Worm (Caenorhabditis elegans) whole organism, late embryonic: ENCODE data around the gene srj-10.

Experiments
- F13H6.1 ChIP-seq: sonication (generic microtip); optimal IDR thresholded peaks from 2 replicates; lab custom pipeline; 2016; ENCODE audit warnings: missing genetic modification characterization, missing compliant biosample characterization
- K02D7.2 ChIP-seq: sonication (generic microtip); optimal IDR thresholded peaks from 2 replicates; lab custom pipeline; 2017; ENCODE audit warnings: mild to moderate bottlenecking, missing genetic modification characterization, missing compliant biosample characterization
- ceh-2 ChIP-seq: sonication (generic microtip); optimal IDR thresholded peaks from 2 replicates; lab custom pipeline; 2016; ENCODE audit warnings: missing genotype, missing genetic modification characterization, missing compliant biosample characterization
- ceh-24 ChIP-seq: sonication (generic microtip); optimal IDR thresholded peaks from 2 replicates; lab custom pipeline; 2016; ENCODE audit warnings: mild to moderate bottlenecking, missing genetic modification characterization, missing compliant biosample characterization
- ceh-30 ChIP-seq: fragments of 150-350 bp; optimal IDR thresholded peaks from 2 replicates; lab custom pipeline; 2014; ENCODE audit warnings: missing biosample characterization, missing genetic modification characterization
- ceh-31 ChIP-seq: sonication (generic microtip); optimal IDR thresholded peaks from 2 replicates; lab custom pipeline; 2016; ENCODE audit warnings: missing genetic modification characterization, missing compliant biosample characterization
- ceh-48 ChIP-seq: sonication (generic microtip); optimal IDR thresholded peaks from 2 replicates; lab custom pipeline; 2016; ENCODE audit warnings: missing genetic modification characterization, inconsistent platforms, missing compliant biosample characterization
- ceh-6 ChIP-seq: fragments of 200-800 bp; sonication (Bioruptor generic); optimal IDR thresholded peaks from 2 replicates; lab custom pipeline; 2018; ENCODE audit warnings: mild to moderate bottlenecking, missing genetic modification characterization, missing compliant biosample characterization
- ceh-9 ChIP-seq: sonication (generic microtip); optimal IDR thresholded peaks from 2 replicates; lab custom pipeline; 2016; ENCODE audit warnings: mild to moderate bottlenecking, missing genetic modification characterization, inconsistent platforms, missing compliant biosample characterization
- dmd-4 ChIP-seq: sonication (generic microtip); optimal IDR thresholded peaks from 2 replicates; lab custom pipeline; 2016; ENCODE audit warnings: borderline replicate concordance, missing genetic modification characterization, missing compliant biosample characterization
- dve-1 ChIP-seq: sonication (generic microtip); optimal IDR thresholded peaks from 2 replicates; lab custom pipeline; 2017; ENCODE audit warnings: antibody characterized with exemption, mild to moderate bottlenecking, missing genetic modification characterization, missing compliant biosample characterization
- elt-4 ChIP-seq: sonication (generic microtip); optimal IDR thresholded peaks from 2 replicates; lab custom pipeline; 2016; ENCODE audit warnings: missing genetic modification characterization, missing compliant biosample characterization
- ets-4 ChIP-seq: sonication (generic microtip); optimal IDR thresholded peaks from 2 replicates; lab custom pipeline; 2016; ENCODE audit warnings: missing genetic modification characterization, missing compliant biosample characterization
- eyg-1 ChIP-seq: sonication (generic microtip); optimal IDR thresholded peaks from 2 replicates; lab custom pipeline; 2016; ENCODE audit warnings: missing genotype, missing genetic modification characterization, missing compliant biosample characterization
- fax-1 ChIP-seq: sonication (generic microtip); optimal IDR thresholded peaks from 2 replicates; lab custom pipeline; 2016; ENCODE audit warnings: missing genotype, missing genetic modification characterization, missing compliant biosample characterization
- fkh-10 ChIP-seq: fragments of 150-350 bp; optimal IDR thresholded peaks from 2 replicates; lab custom pipeline; 2014; ENCODE audit warnings: missing biosample characterization, missing genetic modification reagents, missing genetic modification characterization
- gmeb-2 ChIP-seq: sonication (generic microtip); optimal IDR thresholded peaks from 2 replicates; lab custom pipeline; 2016; ENCODE audit warnings: missing genetic modification characterization, inconsistent platforms, missing compliant biosample characterization
- hlh-13 ChIP-seq: fragments of 200-800 bp; sonication (Bioruptor generic); optimal IDR thresholded peaks from 2 replicates; lab custom pipeline; 2018; ENCODE audit warnings: mild to moderate bottlenecking, missing genetic modification characterization, missing compliant biosample characterization
- hlh-6 ChIP-seq: sonication (generic microtip); optimal IDR thresholded peaks from 2 replicates; lab custom pipeline; 2016; ENCODE audit warnings: missing genotype, missing genetic modification characterization, missing compliant biosample characterization
- hlh-8 ChIP-seq: sonication (generic microtip); optimal IDR thresholded peaks from 2 replicates; lab custom pipeline; 2016; ENCODE audit warnings: missing genotype, missing genetic modification characterization, missing compliant biosample characterization
- lim-6 ChIP-seq: sonication (generic microtip); optimal IDR thresholded peaks from 2 replicates; lab custom pipeline; 2016; ENCODE audit warnings: missing genetic modification characterization, missing compliant biosample characterization
- lin-11 ChIP-seq: fragments of 200-800 bp; sonication (Bioruptor generic); optimal IDR thresholded peaks from 2 replicates; lab custom pipeline; 2018; ENCODE audit warnings: mild to moderate bottlenecking, missing genetic modification characterization, missing compliant biosample characterization
- madf-2 ChIP-seq: sonication (generic microtip); optimal IDR thresholded peaks from 2 replicates; lab custom pipeline; 2017; ENCODE audit warnings: missing genetic modification characterization, missing compliant biosample characterization
- mec-3 ChIP-seq: sonication (generic microtip); optimal IDR thresholded peaks from 2 replicates; lab custom pipeline; 2016; ENCODE audit warnings: borderline replicate concordance, missing genetic modification characterization, missing compliant biosample characterization
- npax-4 ChIP-seq: sonication (generic microtip); optimal IDR thresholded peaks from 2 replicates; lab custom pipeline; 2016; ENCODE audit warnings: missing genetic modification characterization, missing compliant biosample characterization
- odd-2 ChIP-seq: sonication (generic microtip); optimal IDR thresholded peaks from 2 replicates; lab custom pipeline; 2017; ENCODE audit warnings: antibody characterized with exemption, mild to moderate bottlenecking, missing genetic modification characterization, missing compliant biosample characterization
- pag-3 ChIP-seq: sonication (generic microtip); optimal IDR thresholded peaks from 2 replicates; lab custom pipeline; 2016; ENCODE audit warnings: missing compliant biosample characterization, missing genetic modification characterization, borderline replicate concordance
- pat-9 ChIP-seq: fragments of 200-800 bp; sonication (Bioruptor generic); optimal IDR thresholded peaks from 2 replicates; lab custom pipeline; 2018; ENCODE audit warnings: mild to moderate bottlenecking, missing genetic modification characterization, moderate library complexity, missing compliant biosample characterization
- pqm-1 ChIP-seq: sonication (generic microtip); optimal IDR thresholded peaks from 2 replicates; lab custom pipeline; 2016; ENCODE audit warnings: missing genetic modification characterization, missing compliant biosample characterization
- pros-1 ChIP-seq: fragments of 150-350 bp; optimal IDR thresholded peaks from 2 replicates; lab custom pipeline; 2014; ENCODE audit warnings: missing biosample characterization, missing genetic modification reagents, missing genetic modification characterization
- rnt-1 ChIP-seq: sonication (generic microtip); optimal IDR thresholded peaks from 2 replicates; lab custom pipeline; 2016; ENCODE audit warnings: missing genetic modification characterization, missing compliant biosample characterization
- sdc-2 ChIP-seq: sonication (generic microtip); optimal IDR thresholded peaks from 2 replicates; lab custom pipeline; 2016; ENCODE audit warnings: missing genotype, missing genetic modification characterization, missing compliant biosample characterization
- sox-2 ChIP-seq: fragments of 200-800 bp; sonication (Bioruptor generic); IDR thresholded peaks from 2 replicates; pipeline ENCODE4 v1.3.6; 2022; ENCODE audit warnings: missing genetic modification reagents, missing genetic modification characterization, missing compliant biosample characterization
- sox-4 ChIP-seq: sonication (generic microtip); optimal IDR thresholded peaks from 2 replicates; lab custom pipeline; 2017; ENCODE audit warnings: mild to moderate bottlenecking, missing genetic modification characterization, inconsistent platforms, missing compliant biosample characterization
- tbx-2 ChIP-seq: sonication (generic microtip); optimal IDR thresholded peaks from 2 replicates; lab custom pipeline; 2016; ENCODE audit warnings: missing genetic modification characterization, missing compliant biosample characterization
- tbx-7 ChIP-seq: sonication (generic microtip); optimal IDR thresholded peaks from 2 replicates; lab custom pipeline; 2016; ENCODE audit warnings: missing genotype, missing genetic modification characterization, missing compliant biosample characterization
- unc-3 ChIP-seq, 2 experiments: fragments of 200-800 bp in 1 of 2; sonication (Bioruptor generic) in 1 of 2; sonication (generic microtip) in 1 of 2; conservative IDR thresholded peaks in 1 of 2; optimal IDR thresholded peaks in 1 of 2; 2 replicates each; pipeline versions ENCODE4 v1.3.6 to Lab custom; 2016 to 2022; ENCODE audit warnings: missing compliant biosample characterization in 2 of 2, missing genetic modification characterization in 2 of 2, missing genetic modification reagents in 1 of 2
- unc-42 ChIP-seq: sonication (generic microtip); optimal IDR thresholded peaks from 2 replicates; lab custom pipeline; 2016; ENCODE audit warnings: missing genotype, missing genetic modification characterization, missing compliant biosample characterization
- unc-86 ChIP-seq: sonication (generic microtip); optimal IDR thresholded peaks from 2 replicates; lab custom pipeline; 2016; ENCODE audit warnings: missing genetic modification characterization, missing compliant biosample characterization
- zip-5 ChIP-seq: sonication (generic microtip); optimal IDR thresholded peaks from 2 replicates; lab custom pipeline; 2016; ENCODE audit warnings: missing genetic modification characterization, missing compliant biosample characterization

srj-10 gene

DNA sequence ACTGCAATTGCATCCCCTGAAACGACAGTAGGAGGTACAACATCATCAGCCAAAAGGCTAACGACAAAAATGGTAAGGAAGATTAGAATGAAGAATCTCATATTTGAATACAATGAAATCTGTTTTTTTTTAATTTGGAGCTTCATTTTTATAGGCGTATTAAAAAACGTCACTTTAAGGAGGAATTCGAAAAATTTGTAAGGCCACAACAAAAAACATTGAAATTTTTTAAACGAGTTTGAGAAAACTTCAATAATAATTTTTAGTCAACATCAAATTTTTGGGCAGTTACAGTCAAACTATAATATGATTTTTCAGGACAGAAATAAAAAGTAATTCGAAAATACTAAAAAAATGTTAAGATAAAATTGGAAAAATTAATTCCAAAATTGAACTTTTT is 11.0 kb downstream of the srj-10 start, which contains the start of gene F14H3.14:
Gene F14H3.14 (minus strand): TSS at position 101 of the 400 bp plus-strand sequence.
- TF ChIP-seq zip-5 (tag; lab: Kevin White, UChicago): no peak

DNA sequence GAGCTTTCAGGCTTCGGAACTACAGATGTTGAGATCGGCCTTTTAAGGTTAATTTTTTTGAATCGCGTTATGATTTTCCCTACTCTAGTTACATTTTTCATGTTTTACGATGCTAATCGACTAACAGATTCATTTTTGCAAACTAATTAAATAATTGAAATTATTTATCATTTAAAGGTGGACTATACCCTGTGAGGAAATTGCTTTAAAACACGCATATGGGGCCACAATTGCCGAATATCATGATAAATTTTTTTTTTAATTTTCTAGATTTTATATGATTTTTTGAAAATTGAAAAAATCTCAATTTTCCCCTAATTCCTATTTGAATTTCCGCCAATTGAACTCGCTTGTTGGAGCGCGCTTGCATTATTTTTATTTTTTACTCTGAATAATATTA is 11.8 kb downstream of the srj-10 start, which contains the start of gene fbxa-100:
Gene fbxa-100 (minus strand): TSS at position 101 of the 400 bp plus-strand sequence.
- no peak for TF ChIP-seq ceh-48
- no peak for TF ChIP-seq ceh-9 (tag; lab: Kevin White, UChicago)
- TF ChIP-seq pqm-1: no peak
- TF ChIP-seq fax-1 (tag; lab: Kevin White, UChicago): no peak
- no peak for TF ChIP-seq ceh-31
- TF ChIP-seq hlh-6: no peak
- no peak for TF ChIP-seq sdc-2
- TF ChIP-seq elt-4 (tag; lab: Kevin White, UChicago): no peak
- TF ChIP-seq pag-3: no peak
- TF ChIP-seq rnt-1: no peak
- no peak for TF ChIP-seq mec-3 (tag; lab: Kevin White, UChicago)
- no peak for TF ChIP-seq pros-1 (tag; lab: Kevin White, UChicago)
- no peak for TF ChIP-seq ceh-30 (tag; lab: Kevin White, UChicago)
- TF ChIP-seq ets-4 (tag; lab: Kevin White, UChicago): no peak
- no peak for TF ChIP-seq unc-3 (GFP tag; conservative IDR thresholded peaks at IDR 0.05; lab: Robert Waterston, UW)
- no peak for TF ChIP-seq unc-3 (tag; optimal IDR thresholded peaks at IDR 0.05; lab: Kevin White, UChicago)
- no peak for TF ChIP-seq pat-9 (tag; lab: Kevin White, UChicago)

- no peak for TF ChIP-seq madf-2 (tag; lab: Kevin White, UChicago)
- TF ChIP-seq tbx-2 (tag; lab: Kevin White, UChicago): no peak
- TF ChIP-seq fkh-10: no peak
- TF ChIP-seq ceh-24 (tag; lab: Kevin White, UChicago): no peak
- no peak for TF ChIP-seq ceh-2
- TF ChIP-seq odd-2 (tag; lab: Kevin White, UChicago): no peak
- TF ChIP-seq gmeb-2 (tag; lab: Kevin White, UChicago): no peak
- no peak for TF ChIP-seq unc-42
- no peak for TF ChIP-seq unc-3 (GFP tag; conservative IDR thresholded peaks at IDR 0.05; lab: Robert Waterston, UW)
- no peak for TF ChIP-seq unc-3 (tag; optimal IDR thresholded peaks at IDR 0.05; lab: Kevin White, UChicago)
- TF ChIP-seq ceh-6: no peak
- TF ChIP-seq eyg-1 (tag; lab: Kevin White, UChicago): no peak
- no peak for TF ChIP-seq dve-1 (tag; lab: Kevin White, UChicago)
- no peak for TF ChIP-seq dmd-4 (tag; lab: Kevin White, UChicago)
- TF ChIP-seq mec-3 (tag; lab: Kevin White, UChicago): no peak
- TF ChIP-seq zip-5 (tag; lab: Kevin White, UChicago): no peak
- no peak for TF ChIP-seq lin-11 (tag; lab: Kevin White, UChicago)
- TF ChIP-seq hlh-8: no peak
- no peak for TF ChIP-seq hlh-13 (GFP tag; lab: Kevin White, UChicago)
- no peak for TF ChIP-seq sox-2 (GFP tag; lab: Robert Waterston, UW)
- TF ChIP-seq unc-86 (tag; lab: Kevin White, UChicago): no peak
- TF ChIP-seq, all 69 proteins: peak for 0
Measured at ce11 chrV:16060135-16060534, 13.6 kb downstream of the srj-10 start, which contains the start of gene F14H3.15. TSS of gene F14H3.15 (minus strand) at chrV:16060235.

DNA sequence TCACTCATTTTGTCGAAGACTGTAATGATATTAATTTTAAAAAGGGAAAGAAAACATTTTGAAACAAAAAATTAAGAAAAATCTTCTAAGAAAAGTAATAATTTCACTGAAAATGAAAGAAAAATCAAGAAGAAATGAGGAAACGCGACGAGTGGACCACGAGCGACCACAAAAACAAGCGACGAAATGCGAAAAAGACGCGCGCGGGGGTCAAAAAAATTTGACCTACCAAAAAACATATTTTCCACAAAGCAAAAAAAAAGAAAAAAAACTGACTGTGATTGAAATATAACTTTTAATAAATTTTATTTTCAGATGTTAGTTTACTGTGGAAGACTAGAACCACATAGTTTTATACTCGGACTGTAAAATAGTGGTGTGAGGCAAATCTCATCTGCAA is 14.9 kb downstream of the srj-10 start, which contains the start of gene F14H3.6:
Gene F14H3.6 (minus strand): TSS at position 22 of the 400 bp plus-strand sequence.
- TF ChIP-seq lin-11 (tag; lab: Kevin White, UChicago) (no peak), hlh-6 (no peak), sox-4 (tag; lab: Kevin White, UChicago) (no peak), F13H6.1 (tag; lab: Kevin White, UChicago) (no peak), K02D7.2 (tag; lab: Kevin White, UChicago) (no peak), eyg-1 (tag; lab: Kevin White, UChicago) (no peak), fax-1 (tag; lab: Kevin White, UChicago) (no peak), gmeb-2 (tag; lab: Kevin White, UChicago) (no peak), unc-42 (no peak), npax-4 (tag; lab: Kevin White, UChicago) (no peak), lim-6 (tag; lab: Kevin White, UChicago) (no peak), ceh-2 (no peak), zip-5 (tag; lab: Kevin White, UChicago) (no peak), tbx-7 (tag; lab: Kevin White, UChicago) (no peak)
